ENCODE assay signal across 1 worm cellular context in the genomic region with DNA sequence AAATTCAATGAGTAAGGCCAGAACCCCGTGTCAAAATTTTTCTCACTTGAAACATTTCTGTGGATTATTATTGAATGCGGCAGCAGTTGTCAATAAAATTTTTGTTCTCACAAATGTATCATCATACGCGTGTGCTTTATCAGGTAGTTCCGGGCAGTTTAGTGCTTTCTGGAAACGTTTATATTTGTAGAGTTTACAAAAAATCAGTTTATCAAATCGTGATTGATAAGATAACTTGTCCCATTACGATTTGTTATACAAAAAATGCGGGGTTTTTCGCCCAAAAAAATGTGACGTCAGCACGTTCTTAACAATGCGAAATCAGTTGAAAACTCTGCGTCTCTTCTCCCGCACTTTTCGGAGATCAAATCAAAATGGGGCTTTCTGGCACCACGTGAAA.
TF ChIP-seq lines count a peak whose summit lies in the region.

No protein-coding gene starts in this region.

TF ChIP-seq in whole organism, L4 larva, 104 proteins besides CTCF, POLR2A, EP300 and RAD21 (continued from another document):
- TF ChIP-seq php-3 (GFP tag; IDR thresholded peaks at IDR 0.05; lab: Robert Waterston, UW), result peak; percentile 64
- TF ChIP-seq rbr-2 (tag; optimal IDR thresholded peaks at IDR 0.05; lab: Kevin White, UChicago), result no peak
- no peak for TF ChIP-seq F26F4.8 (GFP tag; conservative IDR thresholded peaks at IDR 0.05; lab: Robert Waterston, UW)
- no peak for TF ChIP-seq vab-7 (GFP tag; IDR thresholded peaks at IDR 0.05; lab: Robert Waterston, UW)
- no peak for TF ChIP-seq ceh-62 (tag; optimal IDR thresholded peaks at IDR 0.05; lab: Kevin White, UChicago)
- no peak for TF ChIP-seq gei-8 (GFP tag; optimal IDR thresholded peaks at IDR 0.05; lab: Kevin White, UChicago)
- no peak for TF ChIP-seq nhr-10 (tag; optimal IDR thresholded peaks at IDR 0.05; lab: Kevin White, UChicago)
- no peak for TF ChIP-seq ZK337.2 (GFP tag; IDR thresholded peaks at IDR 0.05; lab: Robert Waterston, UW)
- no peak for TF ChIP-seq jun-1 (tag; optimal IDR thresholded peaks at IDR 0.05; lab: Kevin White, UChicago)
- TF ChIP-seq Y75B8A.6 (GFP tag; IDR thresholded peaks at IDR 0.05; lab: Robert Waterston, UW), result no peak
- TF ChIP-seq zip-11 (GFP tag; IDR thresholded peaks at IDR 0.05; lab: Robert Waterston, UW), result no peak
- TF ChIP-seq lin-1 (GFP tag; IDR thresholded peaks at IDR 0.05; lab: Robert Waterston, UW), result no peak
- TF ChIP-seq F10B5.3 (tag; optimal IDR thresholded peaks at IDR 0.05; lab: Kevin White, UChicago), result no peak
- TF ChIP-seq snpc-1.2 (GFP tag; IDR thresholded peaks at IDR 0.05; lab: Robert Waterston, UW), result no peak
- no peak for TF ChIP-seq ztf-7 (tag; optimal IDR thresholded peaks at IDR 0.05; lab: Kevin White, UChicago)
- TF ChIP-seq nhr-237 (tag; optimal IDR thresholded peaks at IDR 0.05; lab: Kevin White, UChicago), result no peak
- no peak for TF ChIP-seq saeg-2 (GFP tag; IDR thresholded peaks at IDR 0.05; lab: Robert Waterston, UW)
- TF ChIP-seq cey-2 (tag; optimal IDR thresholded peaks at IDR 0.05; lab: Kevin White, UChicago; ENCODE audit: borderline replicate concordance, insufficient read depth), result no peak
- no peak for TF ChIP-seq daf-19 (GFP tag; conservative IDR thresholded peaks at IDR 0.05; lab: Robert Waterston, UW)
- no peak for TF ChIP-seq skn-1 (tag; optimal IDR thresholded peaks at IDR 0.05; lab: Kevin White, UChicago)
- TF ChIP-seq mxl-2 (GFP tag; conservative IDR thresholded peaks at IDR 0.05; lab: Robert Waterston, UW), result no peak
- no peak for TF ChIP-seq zfp-3 (GFP tag; conservative IDR thresholded peaks at IDR 0.05; lab: Robert Waterston, UW)
- no peak for TF ChIP-seq dpl-1 (GFP tag; optimal IDR thresholded peaks at IDR 0.05; lab: Kevin White, UChicago)
- no peak for TF ChIP-seq pqm-1 (tag; optimal IDR thresholded peaks at IDR 0.05; lab: Kevin White, UChicago)
- no peak for TF ChIP-seq T20F7.1 (GFP tag; optimal IDR thresholded peaks at IDR 0.05; lab: Kevin White, UChicago)
- peak; percentile 73 for TF ChIP-seq dmd-6 (GFP tag; IDR thresholded peaks at IDR 0.05; lab: Robert Waterston, UW)
